Fruit fly (Drosophila melanogaster) whole organism, pupa: ENCODE results near the gene C1GalTA.

Experiments used
- CG14655 ChIP-seq: fragments of 200-800 bp; sonication (Bioruptor generic); optimal IDR thresholded peaks from 3 replicates; lab custom pipeline; 2017; ENCODE audit warnings: mild to moderate bottlenecking, missing biosample characterization, missing genetic modification reagents, missing genetic modification characterization
- Pif1B ChIP-seq: fragments of 200-800 bp; sonication (Bioruptor generic); optimal IDR thresholded peaks from 3 replicates; lab custom pipeline; 2016; ENCODE audit warnings: missing biosample characterization, missing genetic modification characterization

DNA sequence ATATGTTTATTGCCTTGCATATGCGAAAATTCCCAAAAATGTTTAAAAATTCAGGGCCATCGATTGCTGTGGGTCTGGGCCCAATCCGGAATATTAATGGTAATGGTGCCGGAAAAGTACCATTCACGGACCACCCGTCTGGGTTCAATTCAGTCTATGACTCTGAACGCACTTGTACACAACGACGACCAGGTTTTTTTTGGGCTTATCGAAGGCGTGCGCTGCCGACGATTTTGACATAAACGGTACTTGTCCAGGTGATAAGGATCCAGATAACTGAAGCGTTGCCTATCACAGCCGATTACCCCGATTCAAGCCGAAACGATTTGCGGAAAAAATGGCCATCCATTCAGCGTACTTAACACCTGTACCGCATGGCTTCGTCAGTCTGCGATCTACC, 40.6 kb upstream of the C1GalTA start, which contains the start of gene CG9555:
- TF ChIP-seq CG14655: no peak
- no peak for TF ChIP-seq Pif1B
